Worm (Caenorhabditis elegans) whole organism, young adult: Measurements from ENCODE around the gene F52C9.5.

Experiments used
- D2030.7 ChIP-seq: fragments of 200-800 bp; sonication (Bioruptor generic); IDR thresholded peaks from 2 replicates; pipeline ENCODE4 v1.3.6; 2022; ENCODE audit warnings: missing genetic modification reagents, missing genetic modification characterization, missing compliant biosample characterization
- F33H1.4 ChIP-seq: fragments of 200-800 bp; sonication (Bioruptor generic); IDR thresholded peaks from 2 replicates; pipeline ENCODE4 v1.3.6; 2022; ENCODE audit warnings: missing genetic modification reagents, missing genetic modification characterization, missing compliant biosample characterization
- F57A8.1 ChIP-seq: fragments of 200-800 bp; sonication (Bioruptor generic); optimal IDR thresholded peaks from 2 replicates; lab custom pipeline; 2018; ENCODE audit warnings: mild to moderate bottlenecking, missing genetic modification characterization, moderate library complexity, missing compliant biosample characterization
- F57C9.4 ChIP-seq: sonication (generic microtip); optimal IDR thresholded peaks from 2 replicates; lab custom pipeline; 2017; ENCODE audit warnings: mild to moderate bottlenecking, missing genetic modification characterization, missing compliant biosample characterization
- K11D2.4 ChIP-seq: fragments of 200-800 bp; sonication (Bioruptor generic); IDR thresholded peaks from 2 replicates; pipeline ENCODE4 v1.3.6; 2022; ENCODE audit warnings: missing genetic modification reagents, missing genetic modification characterization, missing compliant biosample characterization
- K12H6.12 ChIP-seq: fragments of 200-800 bp; sonication (Bioruptor generic); optimal IDR thresholded peaks from 2 replicates; lab custom pipeline; 2018; ENCODE audit warnings: mild to moderate bottlenecking, missing genetic modification characterization, missing compliant biosample characterization
- ZK185.1 ChIP-seq: sonication (generic microtip); optimal IDR thresholded peaks from 2 replicates; lab custom pipeline; 2016; ENCODE audit warnings: mild to moderate bottlenecking, missing genetic modification characterization, missing compliant biosample characterization; ENCODE audit not compliant: poor library complexity, severe bottlenecking
- ama-1 ChIP-seq, 3 experiments: fragments of 150-350 bp in 1 of 3; sonication (generic microtip) in 2 of 3; optimal IDR thresholded peaks; 2 replicates each; lab custom pipeline; 2014 to 2018; ENCODE audit warnings: missing biosample characterization in 2 of 3, missing genetic modification characterization in 2 of 3, missing genetic modification reagents in 2 of 3
- aptf-2 ChIP-seq: fragments of 200-800 bp; sonication (Bioruptor generic); conservative IDR thresholded peaks from 2 replicates; pipeline ENCODE4 v1.3.6; 2022; ENCODE audit warnings: missing genetic modification reagents, missing genetic modification characterization, missing compliant biosample characterization
- athp-1 ChIP-seq: sonication (generic microtip); optimal IDR thresholded peaks from 2 replicates; lab custom pipeline; 2017; ENCODE audit warnings: mild to moderate bottlenecking, missing genetic modification characterization, missing compliant biosample characterization
- attf-3 ChIP-seq: fragments of 200-800 bp; sonication (Bioruptor generic); conservative IDR thresholded peaks from 2 replicates; pipeline ENCODE4 v1.3.6; 2022; ENCODE audit warnings: missing genetic modification reagents, missing genetic modification characterization, missing compliant biosample characterization
- attf-5 ChIP-seq: fragments of 200-800 bp; sonication (Bioruptor generic); optimal IDR thresholded peaks from 2 replicates; lab custom pipeline; 2018; ENCODE audit warnings: mild to moderate bottlenecking, missing genetic modification characterization, missing compliant biosample characterization
- bed-2 ChIP-seq: fragments of 200-800 bp; sonication (Bioruptor generic); IDR thresholded peaks from 2 replicates; pipeline ENCODE4 v1.3.6; 2022; ENCODE audit warnings: missing genetic modification reagents, missing genetic modification characterization, missing compliant biosample characterization
- cebp-1 ChIP-seq, 2 experiments: fragments of 200-800 bp in 1 of 2; sonication (Bioruptor generic) in 1 of 2; sonication (generic microtip) in 1 of 2; IDR thresholded peaks in 1 of 2; optimal IDR thresholded peaks in 1 of 2; 2 replicates each; pipeline versions ENCODE4 v1.3.6 to Lab custom; 2017 to 2022; ENCODE audit warnings: missing compliant biosample characterization in 2 of 2, missing genetic modification characterization in 2 of 2, mild to moderate bottlenecking in 1 of 2, missing genetic modification reagents in 1 of 2, moderate library complexity in 1 of 2
- ceh-58 ChIP-seq: fragments of 200-800 bp; sonication (Bioruptor generic); IDR thresholded peaks from 2 replicates; pipeline ENCODE4 v1.3.6; 2022; ENCODE audit warnings: missing genetic modification characterization, missing compliant biosample characterization
- dpl-1 ChIP-seq: fragments of 150-350 bp; optimal IDR thresholded peaks from 2 replicates; lab custom pipeline; 2014; ENCODE audit warnings: missing biosample characterization, missing genetic modification reagents, missing genetic modification characterization
- ekl-4 ChIP-seq: fragments of 200-800 bp; sonication (Bioruptor generic); IDR thresholded peaks from 2 replicates; pipeline ENCODE4 v1.3.6; 2022; ENCODE audit warnings: missing genetic modification reagents, missing genetic modification characterization, missing compliant biosample characterization
- hlh-12 ChIP-seq: sonication (generic microtip); optimal IDR thresholded peaks from 2 replicates; lab custom pipeline; 2016; ENCODE audit warnings: missing genetic modification characterization, missing compliant biosample characterization
- let-526 ChIP-seq: fragments of 200-800 bp; sonication (Bioruptor generic); IDR thresholded peaks from 2 replicates; pipeline ENCODE4 v1.3.6; 2022; ENCODE audit warnings: missing genetic modification reagents, missing genetic modification characterization, missing compliant biosample characterization
- lin-40 ChIP-seq: sonication (generic microtip); optimal IDR thresholded peaks from 2 replicates; lab custom pipeline; 2016; ENCODE audit warnings: missing genetic modification characterization, mild to moderate bottlenecking, missing compliant biosample characterization, missing genotype, missing genetic modification reagents
- lin-54 ChIP-seq: fragments of 200-800 bp; sonication (Bioruptor generic); optimal IDR thresholded peaks from 2 replicates; lab custom pipeline; 2018; ENCODE audit warnings: mild to moderate bottlenecking, missing genetic modification characterization, missing compliant biosample characterization
- lsl-1 ChIP-seq: fragments of 200-800 bp; sonication (Bioruptor generic); optimal IDR thresholded peaks from 2 replicates; lab custom pipeline; 2018; ENCODE audit warnings: mild to moderate bottlenecking, missing genetic modification characterization, moderate library complexity, missing compliant biosample characterization
- lsy-27 ChIP-seq: sonication (generic microtip); optimal IDR thresholded peaks from 2 replicates; lab custom pipeline; 2017; ENCODE audit warnings: missing genetic modification characterization, mild to moderate bottlenecking, missing compliant biosample characterization, antibody characterized with exemption, missing genotype, borderline replicate concordance; ENCODE audit not compliant: insufficient read depth
- madf-6 ChIP-seq: fragments of 200-800 bp; sonication (Bioruptor generic); IDR thresholded peaks from 2 replicates; pipeline ENCODE4 v1.3.6; 2022; ENCODE audit warnings: missing genetic modification reagents, missing genetic modification characterization, missing compliant biosample characterization
- mes-4 ChIP-seq: sonication (generic microtip); optimal IDR thresholded peaks from 2 replicates; lab custom pipeline; 2016; ENCODE audit warnings: missing genotype, missing genetic modification characterization, missing compliant biosample characterization
- snpc-4 ChIP-seq, 5 experiments: fragments of 150-350 bp in 1 of 5; sonication (generic microtip) in 4 of 5; optimal IDR thresholded peaks; 2 replicates each; lab custom pipeline; 2014 to 2018; ENCODE audit warnings: missing genetic modification characterization in 5 of 5, missing biosample characterization in 3 of 5, antibody characterized with exemption in 2 of 5, mild to moderate bottlenecking in 2 of 5, missing compliant biosample characterization in 2 of 5, missing genotype in 2 of 5, moderate library complexity in 2 of 5, missing genetic modification reagents in 1 of 5

Gene F52C9.5

DNA sequence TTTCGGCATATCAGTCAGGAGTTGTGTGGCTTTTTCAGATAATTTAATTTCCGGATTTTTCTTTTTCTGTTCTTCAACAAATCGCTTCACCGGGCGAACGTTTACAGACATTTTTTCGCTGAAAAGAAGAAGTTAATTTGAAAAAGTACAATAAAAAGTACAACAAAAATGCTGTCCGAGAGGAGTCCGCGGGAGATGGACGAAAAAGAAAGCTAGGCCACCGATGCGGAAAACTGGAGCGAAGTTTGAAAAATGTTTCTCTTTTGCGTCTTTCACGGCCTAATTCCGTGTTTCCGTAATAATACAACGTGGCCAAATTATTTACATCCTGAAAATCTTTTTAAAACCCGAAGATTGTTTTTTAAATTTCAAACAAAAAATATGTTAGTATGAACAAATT lies 47.2 kb downstream of the F52C9.5 start, which contains the start of gene thoc-5 (continued):
- TF ChIP-seq lsy-27 (no peak), cebp-1 (GFP tag; IDR thresholded peaks at IDR 0.05; lab: Robert Waterston, UW) (no peak), cebp-1 (tag; optimal IDR thresholded peaks at IDR 0.05; lab: Kevin White, UChicago) (peak; percentile 54), lin-40 (tag; lab: Kevin White, UChicago) (peak; percentile 66), snpc-4 (GFP tag; optimal IDR thresholded peaks at IDR 0.05; lab: Kevin White, UChicago) (no peak), snpc-4 (tag; optimal IDR thresholded peaks at IDR 0.05; lab: Kevin White, UChicago) (peak in 1 of 4 experiments; percentile 12), let-526 (peak; percentile 69), K12H6.12 (tag; lab: Kevin White, UChicago) (peak; percentile 63), F57A8.1 (no peak), attf-3 (peak; percentile 64; the same call in 1 of the 2 replicates), lin-54 (GFP tag; lab: Kevin White, UChicago) (peak; percentile 94), mes-4 (no peak), aptf-2 (peak; percentile 75), lsl-1 (peak; percentile 49), F33H1.4 (GFP tag; lab: Robert Waterston, UW) (peak; percentile 61), attf-5 (peak; percentile 6), F57C9.4 (tag; lab: Kevin White, UChicago) (no peak), K11D2.4 (GFP tag; lab: Robert Waterston, UW) (peak; percentile 77), bed-2 (GFP tag; lab: Robert Waterston, UW) (peak; percentile 86), dpl-1 (GFP tag; lab: Kevin White, UChicago) (peak; percentile 83), athp-1 (tag; lab: Kevin White, UChicago) (peak; percentile 35), D2030.7 (GFP tag; lab: Robert Waterston, UW) (peak; percentile 22; the same call in 1 of the 2 replicates), hlh-12 (tag; lab: Kevin White, UChicago) (no peak), ekl-4 (GFP tag; lab: Robert Waterston, UW) (peak; percentile 47; the same call in 1 of the 2 replicates), ama-1 (optimal IDR thresholded peaks at IDR 0.05; lab: Kevin White, UChicago) (no peak), ama-1 (GFP tag; optimal IDR thresholded peaks at IDR 0.05; lab: Kevin White, UChicago) (no peak), madf-6 (peak; percentile 65; the same call in 1 of the 2 replicates), ZK185.1 (tag; lab: Kevin White, UChicago) (peak; percentile 82), ceh-58 (no peak)
